Fruit fly (Drosophila melanogaster) Kc167 (cell line): ENCODE data around the gene APC4.

Experiments used
- Sin3A ChIP-seq: fragments of >200 bp; optimal IDR thresholded peaks from 2 replicates; lab custom pipeline; 2018; ENCODE audit warnings: missing external identifiers
- psq ChIP-seq: fragments of >200 bp; optimal IDR thresholded peaks from 2 replicates; lab custom pipeline; 2017; ENCODE audit warnings: missing external identifiers

DNA sequence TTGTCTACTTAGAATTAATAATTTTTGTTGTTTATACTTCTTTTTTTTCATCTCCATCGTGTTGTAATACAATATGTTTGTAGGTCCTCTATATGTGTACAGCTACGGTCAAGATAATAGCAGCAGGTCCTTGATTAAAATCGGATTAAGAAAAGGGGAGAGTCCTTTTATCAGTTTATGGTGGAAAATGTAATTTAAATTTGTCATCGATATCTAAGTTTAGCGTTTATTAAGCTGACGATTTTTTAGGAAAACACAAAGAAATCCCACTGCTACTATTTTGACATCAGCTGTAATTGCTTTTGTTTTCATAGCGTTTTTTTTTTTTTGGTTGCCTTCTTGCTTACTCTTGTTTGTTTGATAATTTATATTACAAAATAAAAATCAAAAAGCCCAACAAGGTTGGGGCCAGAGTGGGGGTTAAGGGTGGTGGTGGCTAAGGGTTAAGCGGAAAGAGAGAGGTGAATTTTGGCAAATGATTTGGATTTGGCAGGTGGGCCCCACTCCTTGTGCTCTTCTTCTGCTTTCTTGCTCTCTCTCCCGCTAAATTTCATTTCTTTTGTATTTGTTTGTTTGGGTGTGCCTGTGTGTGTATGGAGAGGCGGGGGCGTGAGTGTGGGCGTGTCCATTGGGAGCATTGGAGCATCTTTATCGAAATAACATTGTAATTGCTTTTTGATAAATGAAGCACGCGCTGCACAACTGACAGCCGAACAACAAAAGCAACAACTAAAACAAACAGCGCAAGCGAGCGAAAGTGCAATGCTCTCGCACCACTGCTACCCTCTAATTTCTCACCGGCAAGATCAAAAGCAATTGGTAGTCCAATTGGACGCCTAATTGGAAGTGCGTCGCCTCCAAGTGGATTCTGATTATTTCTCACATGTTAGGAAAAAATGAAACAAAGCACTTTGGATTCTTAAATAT is 38.4 kb downstream of the APC4 start:
- TF ChIP-seq Sin3A (lab: Kevin White, UChicago) (no peak), psq (lab: Kevin White, UChicago) (no peak)
